Fruit fly (Drosophila melanogaster): ENCODE data around the gene Droj2.
A peak's percentile ranks its signal among the peaks of the same experiment; 100 is the strongest.

Gene Droj2

DNA sequence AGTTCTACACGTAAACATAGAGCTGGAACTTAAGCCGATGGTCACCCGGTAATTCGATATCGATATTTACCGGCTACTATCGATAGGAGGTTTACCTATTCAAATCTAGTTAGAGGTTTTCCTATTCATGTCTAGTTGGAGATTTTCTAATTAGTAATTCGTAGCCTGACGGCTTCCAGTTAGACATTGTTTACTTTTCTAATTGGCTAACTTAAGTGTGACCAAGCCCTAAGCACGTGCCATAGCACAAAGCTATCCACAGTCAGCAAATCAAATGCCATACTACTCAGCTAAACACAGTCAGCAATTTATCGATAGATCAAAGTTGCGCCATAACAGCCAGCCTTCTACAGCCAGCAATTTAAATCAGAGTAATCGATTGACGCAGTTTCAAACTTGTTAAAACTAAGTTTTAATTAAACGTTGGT is 21.1 kb downstream of the Droj2 start, which contains the start of gene Dpm3 (continued):
- TF ChIP-seq psq (GFP tag; optimal IDR thresholded peaks at IDR 0.05) (no peak), cwo (GFP tag; optimal IDR thresholded peaks at IDR 0.05) (no peak), rib (GFP tag; IDR thresholded peaks at IDR 0.05) (no peak), CG17186 (GFP tag; optimal IDR thresholded peaks at IDR 0.05) (peak; percentile 10), CG4707 (GFP tag; optimal IDR thresholded peaks at IDR 0.05) (no peak), aop (GFP tag; IDR thresholded peaks at IDR 0.05) (no peak), CG33213 (GFP tag; optimal IDR thresholded peaks at IDR 0.05) (peak; percentile 76), mam (GFP tag; optimal IDR thresholded peaks at IDR 0.05) (peak; percentile 56), ewg (GFP tag; optimal IDR thresholded peaks at IDR 0.05) (no peak), p53 (GFP tag; optimal IDR thresholded peaks at IDR 0.05) (peak; percentile 46), Stat92E (GFP tag; optimal IDR thresholded peaks at IDR 0.05) (peak in 1 of 3 experiments; percentile 78), Rfx (GFP tag; IDR thresholded peaks at IDR 0.05) (peak; percentile 49), hb (GFP tag; IDR thresholded peaks at IDR 0.05; ENCODE audit: partially characterized antibody) (peak; percentile 88), Side (GFP tag; optimal IDR thresholded peaks at IDR 0.05) (no peak), maf-S (GFP tag; optimal IDR thresholded peaks at IDR 0.05) (no peak), klu (GFP tag; IDR thresholded peaks at IDR 0.05) (no peak), CG34376 (GFP tag; optimal IDR thresholded peaks at IDR 0.05) (no peak), ERR (GFP tag; optimal IDR thresholded peaks at IDR 0.05) (peak; percentile 2), Neu2 (GFP tag; optimal IDR thresholded peaks at IDR 0.05; ENCODE audit: borderline replicate concordance) (no peak), slp2 (GFP tag; optimal IDR thresholded peaks at IDR 0.05) (peak; percentile 22), dimm (GFP tag; IDR thresholded peaks at IDR 0.05) (no peak), Mrtf (GFP tag; IDR thresholded peaks at IDR 0.05) (no peak), toy (GFP tag; IDR thresholded peaks at IDR 0.05) (no peak), YL-1 (GFP tag; optimal IDR thresholded peaks at IDR 0.05) (peak; percentile 6), CG3726 (GFP tag; IDR thresholded peaks at IDR 0.05) (no peak), CG13775 (GFP tag; optimal IDR thresholded peaks at IDR 0.05) (peak; percentile 30), cato (GFP tag; optimal IDR thresholded peaks at IDR 0.05; ENCODE audit: borderline replicate concordance) (no peak), CG15696 (tag; optimal IDR thresholded peaks at IDR 0.05) (peak; percentile 43), E2f2 (GFP tag; IDR thresholded peaks at IDR 0.05) (peak; percentile 96), Nf-YC (tag; optimal IDR thresholded peaks at IDR 0.05) (no peak), CG31365 (tag; optimal IDR thresholded peaks at IDR 0.05) (no peak), CG13424 (tag; optimal IDR thresholded peaks at IDR 0.05) (peak; percentile 27), CG1647 (GFP tag; optimal IDR thresholded peaks at IDR 0.05) (no peak), D19B (GFP tag; optimal IDR thresholded peaks at IDR 0.05) (no peak), knrl (GFP tag; IDR thresholded peaks at IDR 0.05; ENCODE audit: partially characterized antibody) (peak; percentile 94), ap (GFP tag; IDR thresholded peaks at IDR 0.05) (no peak), ken (GFP tag; IDR thresholded peaks at IDR 0.05) (peak; percentile 51; the same call in 1 of the 3 replicates), CG17361 (GFP tag; IDR thresholded peaks at IDR 0.05) (0 out of 3 replicates have a peak, but pooled peaks have one; percentile 31), CG4404 (GFP tag; IDR thresholded peaks at IDR 0.05) (no peak), chif (GFP tag; optimal IDR thresholded peaks at IDR 0.05) (peak in 1 of 2 experiments; percentile 50), repo (GFP tag; optimal IDR thresholded peaks at IDR 0.05) (peak; percentile 19), Fer2 (tag; optimal IDR thresholded peaks at IDR 0.05) (no peak), mld (GFP tag; IDR thresholded peaks at IDR 0.05; ENCODE audit: partially characterized antibody) (peak; percentile 75; the same call in 2 of the 3 replicates), dmrt11E (tag; optimal IDR thresholded peaks at IDR 0.05) (no peak), Ptx1 (GFP tag; IDR thresholded peaks at IDR 0.05) (no peak), Vsx1 (GFP tag; optimal IDR thresholded peaks at IDR 0.05) (peak; percentile 99), bigmax (GFP tag; optimal IDR thresholded peaks at IDR 0.05) (no peak), Fer1 (GFP tag; optimal IDR thresholded peaks at IDR 0.05) (no peak), CG10979 (tag; optimal IDR thresholded peaks at IDR 0.05) (peak; percentile 15), CG2875 (GFP tag; optimal IDR thresholded peaks at IDR 0.05) (no peak), sr (GFP tag; IDR thresholded peaks at IDR 0.05) (no peak)
